Fruit fly (Drosophila melanogaster) whole organism, embryonic: ENCODE data around the gene CG14960.

ENCODE experiments used
- Atf6 ChIP-seq: fragments of 200-800 bp; sonication (Bioruptor generic); IDR thresholded peaks from 2 replicates; pipeline ENCODE4 v1.3.6; 2022; ENCODE audit warnings: missing biosample characterization, missing genetic modification characterization
- B-H2 ChIP-seq: fragments of 200-800 bp; sonication (Bioruptor generic); optimal IDR thresholded peaks from 2 replicates; lab custom pipeline; 2018; ENCODE audit warnings: missing biosample characterization, mild to moderate bottlenecking, missing genetic modification characterization
- CG10366 ChIP-seq: fragments of 200-800 bp; sonication (Bioruptor generic); IDR thresholded peaks from 2 replicates; pipeline ENCODE4 v1.3.6; 2022; ENCODE audit warnings: missing biosample characterization, missing genetic modification characterization
- CG10462 ChIP-seq: fragments of 200-800 bp; sonication (Bioruptor generic); optimal IDR thresholded peaks from 2 replicates; lab custom pipeline; 2016; ENCODE audit warnings: missing biosample characterization, missing genetic modification characterization
- CG12219 ChIP-seq: fragments of 200-800 bp; sonication (Bioruptor generic); optimal IDR thresholded peaks from 3 replicates; lab custom pipeline; 2018; ENCODE audit warnings: missing biosample characterization, mild to moderate bottlenecking, missing genetic modification characterization
- CG13296 ChIP-seq: fragments of 200-800 bp; sonication (Bioruptor generic); optimal IDR thresholded peaks from 3 replicates; lab custom pipeline; 2018; ENCODE audit warnings: missing biosample characterization, mild to moderate bottlenecking, missing genetic modification characterization
- CG14860 ChIP-seq: fragments of 200-800 bp; sonication (Bioruptor generic); IDR thresholded peaks from 3 replicates; pipeline ENCODE4 v1.3.6; 2022; ENCODE audit warnings: missing biosample characterization, missing genetic modification characterization; ENCODE audit not compliant: partially characterized antibody
- CG15696 ChIP-seq: fragments of 200-800 bp; sonication (Bioruptor generic); optimal IDR thresholded peaks from 2 replicates; lab custom pipeline; 2019; ENCODE audit warnings: missing biosample characterization, mild to moderate bottlenecking, missing genetic modification characterization, moderate library complexity
- CG17186 ChIP-seq: fragments of 200-800 bp; sonication (Bioruptor generic); optimal IDR thresholded peaks from 3 replicates; lab custom pipeline; 2017; ENCODE audit warnings: missing biosample characterization, missing genetic modification reagents, missing genetic modification characterization
- CG17912 ChIP-seq: fragments of 200-800 bp; sonication (Bioruptor generic); optimal IDR thresholded peaks from 2 replicates; lab custom pipeline; 2018; ENCODE audit warnings: missing biosample characterization, mild to moderate bottlenecking, missing genetic modification characterization
- CG1792 ChIP-seq: fragments of 200-800 bp; sonication (Bioruptor generic); optimal IDR thresholded peaks from 2 replicates; lab custom pipeline; 2016; ENCODE audit warnings: missing biosample characterization, missing genetic modification characterization
- CG2889 ChIP-seq: fragments of 200-800 bp; sonication (Bioruptor generic); IDR thresholded peaks from 3 replicates; pipeline ENCODE4 v1.3.6; 2022; ENCODE audit warnings: missing biosample characterization, missing genetic modification characterization
- CG32532 ChIP-seq: fragments of 200-800 bp; sonication (Bioruptor generic); IDR thresholded peaks from 2 replicates; pipeline ENCODE4 v1.3.6; 2022; ENCODE audit warnings: missing biosample characterization, missing genetic modification characterization
- CG3995 ChIP-seq: fragments of 200-800 bp; sonication (Bioruptor generic); optimal IDR thresholded peaks from 3 replicates; lab custom pipeline; 2016; ENCODE audit warnings: missing biosample characterization, missing genetic modification characterization
- CG5953 ChIP-seq: fragments of 200-800 bp; sonication (Bioruptor generic); IDR thresholded peaks from 2 replicates; pipeline ENCODE4 v1.3.6; 2022; ENCODE audit warnings: missing biosample characterization, missing genetic modification characterization
- CG6175 ChIP-seq: fragments of 200-800 bp; sonication (Bioruptor generic); IDR thresholded peaks from 3 replicates; pipeline ENCODE4 v1.3.6; 2022; ENCODE audit warnings: missing biosample characterization, missing genetic modification characterization
- CG8281 ChIP-seq: fragments of 200-800 bp; sonication (Bioruptor generic); optimal IDR thresholded peaks from 2 replicates; lab custom pipeline; 2018; ENCODE audit warnings: missing biosample characterization, mild to moderate bottlenecking, missing genetic modification characterization, moderate library complexity
- CrebB ChIP-seq: fragments of 200-800 bp; sonication (Bioruptor generic); optimal IDR thresholded peaks from 3 replicates; lab custom pipeline; 2018; ENCODE audit warnings: missing biosample characterization, mild to moderate bottlenecking, missing genetic modification characterization
- Dll ChIP-seq: fragments of 200-800 bp; sonication (Bioruptor generic); IDR thresholded peaks from 4 replicates; pipeline ENCODE4 v1.3.6; 2022; ENCODE audit warnings: missing biosample characterization, missing genetic modification characterization; ENCODE audit not compliant: partially characterized antibody
- E2f2 ChIP-seq: fragments of 200-800 bp; sonication (Bioruptor generic); IDR thresholded peaks from 2 replicates; pipeline ENCODE4 v1.3.6; 2022; ENCODE audit warnings: missing biosample characterization, missing genetic modification characterization
- Ets65A ChIP-seq: fragments of 200-800 bp; sonication (Bioruptor generic); peaks from one replicate; lab custom pipeline; 2016; ENCODE audit warnings: missing biosample characterization, missing genetic modification characterization
- GATAe ChIP-seq: fragments of 200-800 bp; sonication (Bioruptor generic); conservative IDR thresholded peaks from 2 replicates; pipeline ENCODE4 v1.3.6; 2022; ENCODE audit warnings: missing biosample characterization, missing genetic modification characterization
- Hr78 ChIP-seq, 2 experiments: fragments of 200-800 bp in 1 of 2; fragments of >200 bp in 1 of 2; sonication (Bioruptor generic) in 1 of 2; optimal IDR thresholded peaks; 2 replicates each; lab custom pipeline; 2017 to 2019; ENCODE audit warnings: missing biosample characterization in 2 of 2, missing genetic modification characterization in 2 of 2, mild to moderate bottlenecking in 1 of 2, moderate library complexity in 1 of 2
- Jarid2 ChIP-seq: fragments of 200-800 bp; sonication (Bioruptor generic); optimal IDR thresholded peaks from 3 replicates; lab custom pipeline; 2017; ENCODE audit warnings: mild to moderate bottlenecking, missing biosample characterization, missing genetic modification reagents, missing genetic modification characterization
- Mad ChIP-seq: fragments of 200-800 bp; sonication (Bioruptor generic); optimal IDR thresholded peaks from 2 replicates; lab custom pipeline; 2016; ENCODE audit warnings: missing biosample characterization, missing genetic modification characterization
- NK7.1 ChIP-seq: fragments of 200-800 bp; sonication (Bioruptor generic); optimal IDR thresholded peaks from 3 replicates; lab custom pipeline; 2016; ENCODE audit warnings: missing biosample characterization, missing genetic modification characterization
- Rx ChIP-seq: fragments of 200-800 bp; sonication (Bioruptor generic); IDR thresholded peaks from 2 replicates; pipeline ENCODE4 v1.3.6; 2022; ENCODE audit warnings: missing biosample characterization, missing genetic modification characterization
- Ssrp ChIP-seq: fragments of 200-800 bp; sonication (Bioruptor generic); optimal IDR thresholded peaks from 2 replicates; lab custom pipeline; 2018; ENCODE audit warnings: missing biosample characterization, mild to moderate bottlenecking, missing genetic modification characterization, moderate library complexity
- ash1 ChIP-seq: fragments of 200-800 bp; sonication (Bioruptor generic); optimal IDR thresholded peaks from 2 replicates; lab custom pipeline; 2018; ENCODE audit warnings: missing biosample characterization, mild to moderate bottlenecking, missing genetic modification characterization
- bcd ChIP-seq: fragments of 200-800 bp; sonication (Bioruptor generic); optimal IDR thresholded peaks from 2 replicates; lab custom pipeline; 2017; ENCODE audit warnings: missing biosample characterization, mild to moderate bottlenecking, missing genetic modification characterization
- bowl ChIP-seq: fragments of 200-800 bp; sonication (Bioruptor generic); IDR thresholded peaks from 2 replicates; pipeline ENCODE4 v1.3.6; 2022; ENCODE audit warnings: missing biosample characterization, missing genetic modification characterization
- eyg ChIP-seq: fragments of 200-800 bp; sonication (Bioruptor generic); optimal IDR thresholded peaks from 3 replicates; lab custom pipeline; 2016; ENCODE audit warnings: missing biosample characterization, missing genetic modification characterization
- fru ChIP-seq: fragments of >200 bp; optimal IDR thresholded peaks from 2 replicates; lab custom pipeline; 2017
- h ChIP-seq: fragments of >200 bp; optimal IDR thresholded peaks from 2 replicates; lab custom pipeline; 2017
- ind ChIP-seq: fragments of 200-800 bp; sonication (Bioruptor generic); optimal IDR thresholded peaks from 3 replicates; lab custom pipeline; 2016; ENCODE audit warnings: missing biosample characterization, missing genetic modification characterization
- insv ChIP-seq, 2 experiments: fragments of 200-800 bp; sonication (Bioruptor generic); optimal IDR thresholded peaks; 3 replicates each; lab custom pipeline; 2016 to 2018; ENCODE audit warnings: missing biosample characterization in 2 of 2, missing genetic modification characterization in 2 of 2
- jing ChIP-seq: fragments of 200-800 bp; sonication (Bioruptor generic); optimal IDR thresholded peaks from 2 replicates; lab custom pipeline; 2018; ENCODE audit warnings: missing biosample characterization, mild to moderate bottlenecking, missing genetic modification characterization
- lola ChIP-seq, 3 experiments: fragments of >200 bp in 2 of 3; fragments of 200-800 bp in 1 of 3; sonication (Bioruptor generic) in 1 of 3; optimal IDR thresholded peaks; 2 replicates each; lab custom pipeline; 2017 to 2019; ENCODE audit warnings: missing biosample characterization in 3 of 3, missing genetic modification characterization in 3 of 3, mild to moderate bottlenecking in 1 of 3, moderate library complexity in 1 of 3
- maf-S ChIP-seq: fragments of 200-800 bp; sonication (Bioruptor generic); optimal IDR thresholded peaks from 2 replicates; lab custom pipeline; 2016; ENCODE audit warnings: missing biosample characterization, missing genetic modification characterization
- pfk ChIP-seq: fragments of 200-800 bp; sonication (Bioruptor generic); optimal IDR thresholded peaks from 2 replicates; lab custom pipeline; 2018; ENCODE audit warnings: missing biosample characterization, mild to moderate bottlenecking, missing genetic modification characterization, moderate library complexity
- pros ChIP-seq: fragments of 200-800 bp; sonication (Bioruptor generic); optimal IDR thresholded peaks from 3 replicates; lab custom pipeline; 2019; ENCODE audit warnings: missing biosample characterization, mild to moderate bottlenecking, missing genetic modification characterization, moderate library complexity
- salm ChIP-seq: fragments of 200-800 bp; sonication (Bioruptor generic); optimal IDR thresholded peaks from 2 replicates; lab custom pipeline; 2018; ENCODE audit warnings: missing biosample characterization, mild to moderate bottlenecking, missing genetic modification characterization
- sc ChIP-seq, 3 experiments: fragments of >200 bp in 2 of 3; fragments of 200-800 bp in 1 of 3; sonication (Bioruptor generic) in 1 of 3; optimal IDR thresholded peaks; 2 replicates in 2 of 3; 3 replicates in 1 of 3; lab custom pipeline; 2017; ENCODE audit warnings: mild to moderate bottlenecking in 1 of 3, missing biosample characterization in 1 of 3, missing genetic modification characterization in 1 of 3, missing genetic modification reagents in 1 of 3
- tin ChIP-seq: fragments of 200-800 bp; sonication (Bioruptor generic); optimal IDR thresholded peaks from 3 replicates; lab custom pipeline; 2016; ENCODE audit warnings: missing biosample characterization, missing genetic modification characterization
- tna ChIP-seq: fragments of 200-800 bp; sonication (Bioruptor generic); IDR thresholded peaks from 2 replicates; pipeline ENCODE4 v1.3.6; 2022; ENCODE audit warnings: missing biosample characterization, missing genetic modification characterization; ENCODE audit not compliant: partially characterized antibody
- twi ChIP-seq: fragments of 200-800 bp; optimal IDR thresholded peaks from 2 replicates; lab custom pipeline; 2019; ENCODE audit warnings: missing biosample characterization, mild to moderate bottlenecking, missing genetic modification characterization, moderate library complexity
- vfl ChIP-seq: fragments of 200-800 bp; sonication (Bioruptor generic); optimal IDR thresholded peaks from 2 replicates; lab custom pipeline; 2016; ENCODE audit warnings: missing biosample characterization, missing genetic modification characterization
- zfh1 ChIP-seq: fragments of 200-800 bp; sonication (Bioruptor generic); IDR thresholded peaks from 3 replicates; pipeline ENCODE4 v1.3.6; 2022; ENCODE audit warnings: missing biosample characterization, missing genetic modification characterization

The CG14960 gene

dm6 chr3L:3224740-3225719 lies 45.8 kb upstream of the CG14960 start, which contains the start of gene Larp4B (continued):
- TF ChIP-seq lola (GFP tag; optimal IDR thresholded peaks at IDR 0.05; lab: Kevin White, UChicago) (no peak), E2f2 (GFP tag; lab: Robert Waterston, UW) (peak; percentile 79), ash1 (GFP tag; lab: Kevin White, UChicago) (no peak), twi (tag; lab: Kevin White, UChicago) (no peak), vfl (GFP tag; lab: Kevin White, UChicago) (no peak), CG17186 (GFP tag; lab: Kevin White, UChicago) (peak; percentile 42), maf-S (GFP tag; lab: Kevin White, UChicago) (no peak), Atf6 (GFP tag; lab: Robert Waterston, UW) (no peak), pros (GFP tag; lab: Kevin White, UChicago) (no peak), h (lab: Kevin White, UChicago) (no peak), CG5953 (no peak), insv (GFP tag; optimal IDR thresholded peaks at IDR 0.05; lab: Kevin White, UChicago) (peak in 1 of 2 experiments; percentile 41), CrebB (tag; lab: Kevin White, UChicago) (no peak), zfh1 (0 out of 3 replicates have a peak, but pooled peaks have one; percentile 37), CG6175 (GFP tag; lab: Robert Waterston, UW) (no peak), CG10462 (GFP tag; lab: Kevin White, UChicago) (no peak), Rx (no peak), NK7.1 (GFP tag; lab: Kevin White, UChicago) (no peak), CG15696 (tag; lab: Kevin White, UChicago) (no peak), tin (GFP tag; lab: Kevin White, UChicago) (no peak), Hr78 (GFP tag; optimal IDR thresholded peaks at IDR 0.05; lab: Kevin White, UChicago) (no peak), CG10366 (GFP tag; lab: Robert Waterston, UW) (no peak), Jarid2 (GFP tag; lab: Kevin White, UChicago) (no peak), Ssrp (tag; lab: Kevin White, UChicago) (peak; percentile 14), sc (optimal IDR thresholded peaks at IDR 0.05; lab: Kevin White, UChicago) (no peak), sc (GFP tag; optimal IDR thresholded peaks at IDR 0.05; lab: Kevin White, UChicago) (no peak), Ets65A (GFP tag; lab: Kevin White, UChicago) (peak; percentile 89), CG2889 (GFP tag; lab: Robert Waterston, UW) (no peak), ind (no peak), jing (GFP tag; lab: Kevin White, UChicago) (no peak), CG17912 (GFP tag; lab: Kevin White, UChicago) (no peak), tna (no peak), CG8281 (tag; lab: Kevin White, UChicago) (no peak), CG12219 (GFP tag; lab: Kevin White, UChicago) (no peak), eyg (no peak), CG32532 (GFP tag; lab: Robert Waterston, UW) (no peak), Mad (GFP tag; lab: Kevin White, UChicago) (no peak), GATAe (GFP tag; lab: Robert Waterston, UW) (no peak), bcd (GFP tag; lab: Kevin White, UChicago) (no peak), salm (tag; lab: Kevin White, UChicago) (peak; percentile 8), fru (lab: Kevin White, UChicago) (no peak), pfk (GFP tag; lab: Kevin White, UChicago) (peak; percentile 91), bowl (GFP tag; lab: Robert Waterston, UW) (no peak), CG14860 (GFP tag; lab: Robert Waterston, UW) (peak; percentile 72; the same call in 2 of the 3 replicates), CG13296 (GFP tag; lab: Kevin White, UChicago) (no peak), Dll (GFP tag; lab: Robert Waterston, UW) (peak; percentile 77), CG1792 (no peak), CG3995 (GFP tag; lab: Kevin White, UChicago) (peak; percentile 73), B-H2 (peak; percentile 28)
